Worm (Caenorhabditis elegans): Measurements from ENCODE around the gene K09E9.3.

ce11 chrX:15564338-15564737 is 49.3 kb downstream of the K09E9.3 start:
- TF ChIP-seq efl-1 (GFP tag; optimal IDR thresholded peaks at IDR 0.05) (no peak), snpc-4 (GFP tag; optimal IDR thresholded peaks at IDR 0.05) (no peak), snpc-4 (tag; optimal IDR thresholded peaks at IDR 0.05) (no peak), cebp-2 (GFP tag; IDR thresholded peaks at IDR 0.05) (no peak)
